Worm (Caenorhabditis elegans) whole organism, midembryonic: ENCODE data around the gene fipr-20.

Experiments used
- T22C8.4 ChIP-seq: fragments of 200-800 bp; sonication (Bioruptor generic); IDR thresholded peaks from 2 replicates; pipeline ENCODE4 v1.3.6; 2022; ENCODE audit warnings: missing genetic modification characterization, missing compliant biosample characterization
- cog-1 ChIP-seq: sonication (generic microtip); optimal IDR thresholded peaks from 2 replicates; lab custom pipeline; 2016; ENCODE audit warnings: missing genetic modification characterization, missing compliant biosample characterization
- flt-1 ChIP-seq: fragments of 200-800 bp; sonication (Bioruptor generic); IDR thresholded peaks from 2 replicates; pipeline ENCODE4 v1.3.6; 2022; ENCODE audit warnings: missing genetic modification characterization, missing compliant biosample characterization
- klf-2 ChIP-seq: fragments of 200-800 bp; sonication (Bioruptor generic); conservative IDR thresholded peaks from 2 replicates; pipeline ENCODE4 v1.3.6; 2022; ENCODE audit warnings: missing genetic modification reagents, missing genetic modification characterization, missing compliant biosample characterization
- med-1 ChIP-seq: sonication (generic microtip); optimal IDR thresholded peaks from 2 replicates; lab custom pipeline; 2017; ENCODE audit warnings: missing genetic modification characterization, mild to moderate bottlenecking, missing compliant biosample characterization, antibody characterized with exemption, missing genetic modification reagents; ENCODE audit not compliant: insufficient read depth
- ref-1 ChIP-seq: fragments of 200-800 bp; sonication (Bioruptor generic); conservative IDR thresholded peaks from 2 replicates; pipeline ENCODE4 v1.3.6; 2022; ENCODE audit warnings: missing genetic modification reagents, missing genetic modification characterization, missing compliant biosample characterization
- tab-1 ChIP-seq: fragments of 200-800 bp; sonication (Bioruptor generic); IDR thresholded peaks from 2 replicates; pipeline ENCODE4 v1.3.6; 2022; ENCODE audit warnings: missing genetic modification characterization, missing compliant biosample characterization
- ztf-23 ChIP-seq: fragments of 200-800 bp; sonication (Bioruptor generic); IDR thresholded peaks from 2 replicates; pipeline ENCODE4 v1.3.6; 2022; ENCODE audit warnings: missing genetic modification reagents, missing genetic modification characterization, missing compliant biosample characterization
- ztf-29 ChIP-seq: fragments of 200-800 bp; sonication (Bioruptor generic); IDR thresholded peaks from 2 replicates; pipeline ENCODE4 v1.3.6; 2022; ENCODE audit warnings: missing genetic modification reagents, missing genetic modification characterization, missing compliant biosample characterization

- peak; percentile 78 for TF ChIP-seq flt-1 (GFP tag; lab: Robert Waterston, UW)
- no peak for TF ChIP-seq med-1 (GFP tag; lab: Kevin White, UChicago)
- TF ChIP-seq ztf-29 (GFP tag; lab: Robert Waterston, UW) = no peak
- no peak for TF ChIP-seq ztf-23 (GFP tag; lab: Robert Waterston, UW)
- TF ChIP-seq ref-1 = no peak
- TF ChIP-seq T22C8.4 (GFP tag; lab: Robert Waterston, UW) = no peak
- TF ChIP-seq klf-2 (GFP tag; lab: Robert Waterston, UW) = no peak
- no peak for TF ChIP-seq cog-1
- no peak for TF ChIP-seq tab-1 (GFP tag; lab: Robert Waterston, UW)
These were observed 32.7 kb upstream of the fipr-20 start for ce11 chrIII:7494850-7495314.
